Worm (Caenorhabditis elegans) whole organism, dauer: ENCODE measurements around the gene cyp-33C5.

ENCODE experiments used
- unc-62 ChIP-seq: sonication (generic microtip); optimal IDR thresholded peaks from 2 replicates; lab custom pipeline; 2017; ENCODE audit warnings: missing biosample characterization, missing genetic modification reagents, missing genetic modification characterization

The cyp-33C5 gene

DNA sequence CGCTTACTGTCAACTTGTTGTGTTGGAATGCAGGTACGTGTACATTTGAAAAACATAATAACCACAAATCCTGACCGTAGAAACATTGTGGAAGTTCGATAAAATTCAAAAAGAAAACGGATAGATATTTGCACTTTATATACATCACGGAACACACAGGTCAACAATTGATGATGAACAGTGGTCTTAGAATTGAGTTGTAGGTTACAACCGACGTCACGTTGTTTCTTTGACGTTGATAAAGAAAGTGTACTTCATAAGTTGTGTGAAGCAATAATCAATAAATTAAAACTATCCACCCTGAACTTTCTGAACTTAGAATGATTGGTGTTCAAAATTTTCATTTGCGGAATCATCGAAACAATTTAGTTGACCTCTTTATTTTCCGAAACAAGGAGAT, 26.9 kb downstream of the cyp-33C5 start, which contains the start of gene Y5H2A.1:
Y5H2A.1 (minus strand) TSS at position 101 of the 400 bp plus-strand sequence.
- no peak for TF ChIP-seq unc-62 (GFP tag; lab: Kevin White, UChicago)

DNA sequence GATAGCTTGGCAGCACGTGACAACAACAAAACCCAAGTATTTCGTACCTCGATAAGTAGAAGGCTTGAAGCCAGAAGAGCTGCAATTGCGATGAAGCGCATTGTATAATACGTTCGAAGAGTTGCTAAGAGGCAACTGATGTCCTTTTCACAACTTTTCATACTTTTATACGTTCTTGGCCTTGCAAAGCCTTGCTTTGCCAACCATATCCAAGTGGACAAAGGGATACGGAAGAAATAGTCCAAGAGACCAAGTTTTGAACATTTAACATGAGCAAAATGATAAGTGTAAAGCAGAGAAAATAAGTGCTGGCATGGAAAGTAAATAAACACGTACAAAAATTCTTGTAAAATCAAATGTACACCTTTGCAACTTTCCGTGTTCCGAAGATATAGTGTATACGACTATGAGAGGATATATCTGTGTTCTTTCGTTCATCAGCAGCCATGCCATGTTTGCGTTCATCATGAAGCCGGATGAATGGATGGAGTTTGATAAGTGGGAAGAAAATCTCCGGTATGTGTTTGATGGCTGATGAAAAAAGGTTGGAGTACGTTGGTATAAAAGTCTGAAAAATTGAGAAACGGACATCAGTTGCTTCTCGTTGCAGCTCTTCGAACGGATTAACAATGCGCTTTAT, 29.6 kb downstream of the cyp-33C5 start, which contains the start of the genes Y5H2A.4 and abu-4:
Y5H2A.4 (minus strand) TSS at position 101 of the 640 bp plus-strand sequence.
abu-4 (plus strand) TSS at position 590 of the 640 bp plus-strand sequence.
- no peak for TF ChIP-seq unc-62 (GFP tag; lab: Kevin White, UChicago)

ce11 chrV:2277260-2277659, 32.5 kb downstream of the cyp-33C5 start:
- TF ChIP-seq unc-62 (GFP tag; lab: Kevin White, UChicago), result no peak

- TF ChIP-seq unc-62 (GFP tag; lab: Kevin White, UChicago), result no peak
Measured at ce11 chrV:2278052-2278451, 33.2 kb downstream of the cyp-33C5 start, which contains the start of gene nhr-59. Gene nhr-59, minus strand, starts transcription at chrV:2278265.

ce11 chrV:2278543-2278942, 33.7 kb downstream of the cyp-33C5 start, which contains the start of gene fbxa-137:
Gene fbxa-137, plus strand, starts transcription at chrV:2278816.
- no peak for TF ChIP-seq unc-62 (GFP tag; lab: Kevin White, UChicago)

- no peak for TF ChIP-seq unc-62 (GFP tag; lab: Kevin White, UChicago)
Measured at ce11 chrV:2281499-2281898, 36.7 kb downstream of the cyp-33C5 start, which contains the start of gene nhr-228. Gene nhr-228, plus strand, starts transcription at chrV:2281759.

ce11 chrV:2285107-2285506, 40.3 kb downstream of the cyp-33C5 start, which contains the start of gene nhr-227:
Gene nhr-227, plus strand, starts transcription at chrV:2285432.
- no peak for TF ChIP-seq unc-62 (GFP tag; lab: Kevin White, UChicago)

ce11 chrV:2290329-2290728, 45.5 kb downstream of the cyp-33C5 start, which contains the start of gene nhr-225:
Gene nhr-225, minus strand, starts transcription at chrV:2290474.
- TF ChIP-seq unc-62 (GFP tag; lab: Kevin White, UChicago), result no peak

ce11 chrV:2292240-2292639, 47.4 kb downstream of the cyp-33C5 start, which contains the start of gene nhr-115:
Gene nhr-115, plus strand, starts transcription at chrV:2292540.
- no peak for TF ChIP-seq unc-62 (GFP tag; lab: Kevin White, UChicago)

ce11 chrV:2294577-2294976, 49.8 kb downstream of the cyp-33C5 start, which contains the start of gene nhr-226:
Gene nhr-226, plus strand, starts transcription at chrV:2294877.
- no peak for TF ChIP-seq unc-62 (GFP tag; lab: Kevin White, UChicago)
